Fruit fly (Drosophila melanogaster) whole organism, embryonic: ENCODE results near the gene foxo.

Experiments used
- CG10431 ChIP-seq: fragments of 200-800 bp; sonication (Bioruptor generic); optimal IDR thresholded peaks from 3 replicates; lab custom pipeline; 2018; ENCODE audit warnings: missing biosample characterization, mild to moderate bottlenecking, missing genetic modification characterization
- CG12769 ChIP-seq: fragments of 200-800 bp; sonication (Bioruptor generic); optimal IDR thresholded peaks from 2 replicates; lab custom pipeline; 2019; ENCODE audit warnings: missing biosample characterization, mild to moderate bottlenecking, missing genetic modification characterization, moderate library complexity
- CG13894 ChIP-seq: fragments of 200-800 bp; sonication (Bioruptor generic); optimal IDR thresholded peaks from 3 replicates; lab custom pipeline; 2018; ENCODE audit warnings: missing biosample characterization, mild to moderate bottlenecking, missing genetic modification characterization, moderate library complexity
- CG14050 ChIP-seq: fragments of 200-800 bp; sonication (Bioruptor generic); IDR thresholded peaks from 3 replicates; pipeline ENCODE4 v1.3.6; 2022; ENCODE audit warnings: missing biosample characterization, missing genetic modification characterization
- CG14965 ChIP-seq: fragments of 200-800 bp; sonication (Bioruptor generic); optimal IDR thresholded peaks from 2 replicates; lab custom pipeline; 2016; ENCODE audit warnings: missing biosample characterization, missing genetic modification characterization, borderline replicate concordance
- CG1602 ChIP-seq: fragments of 200-800 bp; sonication (Bioruptor generic); optimal IDR thresholded peaks from 3 replicates; lab custom pipeline; 2016; ENCODE audit warnings: missing biosample characterization, missing genetic modification characterization
- CG16779 ChIP-seq: fragments of 200-800 bp; sonication (Bioruptor generic); IDR thresholded peaks from 2 replicates; pipeline ENCODE4 v1.3.6; 2022; ENCODE audit warnings: missing biosample characterization, missing genetic modification characterization
- CG16813 ChIP-seq: fragments of 200-800 bp; sonication (Bioruptor generic); IDR thresholded peaks from 3 replicates; pipeline ENCODE4 v1.3.6; 2022; ENCODE audit warnings: missing biosample characterization, missing genetic modification characterization; ENCODE audit not compliant: partially characterized antibody
- CG16863 ChIP-seq: fragments of 200-800 bp; sonication (Bioruptor generic); optimal IDR thresholded peaks from 3 replicates; lab custom pipeline; 2016; ENCODE audit warnings: missing biosample characterization, missing genetic modification characterization
- CG18262 ChIP-seq: fragments of 200-800 bp; optimal IDR thresholded peaks from 3 replicates; lab custom pipeline; 2019; ENCODE audit warnings: missing biosample characterization, mild to moderate bottlenecking, missing genetic modification characterization, moderate library complexity
- CG18619 ChIP-seq: fragments of 200-800 bp; sonication (Bioruptor generic); optimal IDR thresholded peaks from 3 replicates; lab custom pipeline; 2017; ENCODE audit warnings: missing biosample characterization, mild to moderate bottlenecking, missing genetic modification characterization
- CG18764 ChIP-seq: fragments of 200-800 bp; sonication (Bioruptor generic); optimal IDR thresholded peaks from 3 replicates; lab custom pipeline; 2016; ENCODE audit warnings: missing biosample characterization, missing genetic modification characterization
- CG2129 ChIP-seq: fragments of 200-800 bp; sonication (Bioruptor generic); IDR thresholded peaks from 2 replicates; pipeline ENCODE4 v1.3.6; 2022; ENCODE audit warnings: missing biosample characterization, missing genetic modification characterization; ENCODE audit not compliant: partially characterized antibody
- CG2712 ChIP-seq: fragments of 200-800 bp; optimal IDR thresholded peaks from 3 replicates; lab custom pipeline; 2019; ENCODE audit warnings: missing biosample characterization, mild to moderate bottlenecking, missing genetic modification characterization, moderate library complexity
- CG32532 ChIP-seq: fragments of 200-800 bp; sonication (Bioruptor generic); IDR thresholded peaks from 2 replicates; pipeline ENCODE4 v1.3.6; 2022; ENCODE audit warnings: missing biosample characterization, missing genetic modification characterization
- CG32772 ChIP-seq: fragments of 200-800 bp; sonication (Bioruptor generic); IDR thresholded peaks from 2 replicates; pipeline ENCODE4 v1.3.6; 2022; ENCODE audit warnings: missing biosample characterization, missing genetic modification characterization
- CG3995 ChIP-seq: fragments of 200-800 bp; sonication (Bioruptor generic); optimal IDR thresholded peaks from 3 replicates; lab custom pipeline; 2016; ENCODE audit warnings: missing biosample characterization, missing genetic modification characterization
- CG4282 ChIP-seq: fragments of 200-800 bp; sonication (Bioruptor generic); optimal IDR thresholded peaks from 2 replicates; lab custom pipeline; 2016; ENCODE audit warnings: missing biosample characterization, missing genetic modification characterization
- CG4360 ChIP-seq: fragments of 200-800 bp; sonication (Bioruptor generic); IDR thresholded peaks from 2 replicates; pipeline ENCODE4 v1.3.6; 2022; ENCODE audit warnings: missing biosample characterization, missing genetic modification characterization
- CG43689 ChIP-seq: fragments of 200-800 bp; sonication (Bioruptor generic); IDR thresholded peaks from 2 replicates; pipeline ENCODE4 v1.3.6; 2022; ENCODE audit warnings: missing biosample characterization, missing genetic modification characterization
- CG4404 ChIP-seq: fragments of 200-800 bp; sonication (Bioruptor generic); IDR thresholded peaks from 2 replicates; pipeline ENCODE4 v1.3.6; 2022; ENCODE audit warnings: missing biosample characterization, missing genetic modification characterization
- CG4820 ChIP-seq: fragments of 200-800 bp; sonication (Bioruptor generic); optimal IDR thresholded peaks from 3 replicates; lab custom pipeline; 2016; ENCODE audit warnings: missing biosample characterization, missing genetic modification characterization
- CG7786 ChIP-seq: fragments of 200-800 bp; sonication (Bioruptor generic); optimal IDR thresholded peaks from 2 replicates; lab custom pipeline; 2016; ENCODE audit warnings: missing biosample characterization, missing genetic modification characterization
- CG7928 ChIP-seq: fragments of 200-800 bp; sonication (Bioruptor generic); optimal IDR thresholded peaks from 2 replicates; lab custom pipeline; 2017; ENCODE audit warnings: missing biosample characterization, mild to moderate bottlenecking, missing genetic modification characterization
- CG7963 ChIP-seq: fragments of 200-800 bp; sonication (Bioruptor generic); IDR thresholded peaks from 3 replicates; pipeline ENCODE4 v1.3.6; 2022; ENCODE audit warnings: missing biosample characterization, missing genetic modification characterization; ENCODE audit not compliant: partially characterized antibody
- HLH4C ChIP-seq: fragments of 200-800 bp; sonication (Bioruptor generic); IDR thresholded peaks from 3 replicates; pipeline ENCODE4 v1.3.6; 2022; ENCODE audit warnings: missing biosample characterization, missing genetic modification characterization; ENCODE audit not compliant: partially characterized antibody
- HLH54F ChIP-seq: fragments of 200-800 bp; sonication (Bioruptor generic); optimal IDR thresholded peaks from 3 replicates; lab custom pipeline; 2016; ENCODE audit warnings: missing biosample characterization, missing genetic modification characterization
- Hey ChIP-seq: fragments of 200-800 bp; sonication (Bioruptor generic); optimal IDR thresholded peaks from 3 replicates; lab custom pipeline; 2018; ENCODE audit warnings: missing biosample characterization, mild to moderate bottlenecking, missing genetic modification characterization
- HmgZ ChIP-seq: fragments of 200-800 bp; sonication (Bioruptor generic); optimal IDR thresholded peaks from 2 replicates; lab custom pipeline; 2018; ENCODE audit warnings: missing biosample characterization, mild to moderate bottlenecking, missing genetic modification characterization
- Hmx ChIP-seq: fragments of 200-800 bp; sonication (Bioruptor generic); optimal IDR thresholded peaks from 2 replicates; lab custom pipeline; 2016; ENCODE audit warnings: missing biosample characterization, missing genetic modification characterization
- Hr78 ChIP-seq, 2 experiments: fragments of 200-800 bp in 1 of 2; fragments of >200 bp in 1 of 2; sonication (Bioruptor generic) in 1 of 2; optimal IDR thresholded peaks; 2 replicates each; lab custom pipeline; 2017 to 2019; ENCODE audit warnings: missing biosample characterization in 2 of 2, missing genetic modification characterization in 2 of 2, mild to moderate bottlenecking in 1 of 2, moderate library complexity in 1 of 2
- cg ChIP-seq: fragments of 200-800 bp; sonication (Bioruptor generic); optimal IDR thresholded peaks from 3 replicates; lab custom pipeline; 2019; ENCODE audit warnings: missing biosample characterization, mild to moderate bottlenecking, missing genetic modification characterization, moderate library complexity
- chif ChIP-seq, 2 experiments: fragments of 200-800 bp; sonication (Bioruptor generic); optimal IDR thresholded peaks; 3 replicates each; lab custom pipeline; 2016; ENCODE audit warnings: missing biosample characterization in 2 of 2, missing genetic modification characterization in 2 of 2
- croc ChIP-seq: fragments of 200-800 bp; sonication (Bioruptor generic); conservative IDR thresholded peaks from 3 replicates; pipeline ENCODE4 v1.3.6; 2022; ENCODE audit warnings: missing biosample characterization, missing genetic modification characterization
- eve ChIP-seq, 2 experiments: fragments of >200 bp; optimal IDR thresholded peaks; 2 replicates each; lab custom pipeline; 2017; ENCODE audit warnings: missing biosample characterization in 2 of 2, missing genetic modification characterization in 2 of 2
- eyg ChIP-seq: fragments of 200-800 bp; sonication (Bioruptor generic); optimal IDR thresholded peaks from 3 replicates; lab custom pipeline; 2016; ENCODE audit warnings: missing biosample characterization, missing genetic modification characterization
- fd64A ChIP-seq: fragments of 200-800 bp; sonication (Bioruptor generic); optimal IDR thresholded peaks from 3 replicates; lab custom pipeline; 2018; ENCODE audit warnings: missing biosample characterization, mild to moderate bottlenecking, missing genetic modification characterization
- ham ChIP-seq: fragments of 200-800 bp; sonication (Bioruptor generic); IDR thresholded peaks from 2 replicates; pipeline ENCODE4 v1.3.6; 2022; ENCODE audit warnings: missing biosample characterization, missing genetic modification characterization
- nmo ChIP-seq: fragments of 200-800 bp; sonication (Bioruptor generic); optimal IDR thresholded peaks from 2 replicates; lab custom pipeline; 2018; ENCODE audit warnings: missing biosample characterization, mild to moderate bottlenecking, missing genetic modification characterization, moderate library complexity
- scrt ChIP-seq: fragments of 200-800 bp; sonication (Bioruptor generic); optimal IDR thresholded peaks from 2 replicates; lab custom pipeline; 2018; ENCODE audit warnings: missing biosample characterization, mild to moderate bottlenecking, missing genetic modification characterization, moderate library complexity
- sim ChIP-seq: fragments of 200-800 bp; sonication (Bioruptor generic); IDR thresholded peaks from 2 replicates; pipeline ENCODE4 v1.3.6; 2022; ENCODE audit warnings: missing biosample characterization, missing genetic modification characterization
- sisA ChIP-seq: fragments of 200-800 bp; sonication (Bioruptor generic); IDR thresholded peaks from 2 replicates; pipeline ENCODE4 v1.3.6; 2022; ENCODE audit warnings: missing biosample characterization, missing genetic modification characterization
- slbo ChIP-seq: fragments of 200-800 bp; sonication (Bioruptor generic); IDR thresholded peaks from 2 replicates; pipeline ENCODE4 v1.3.6; 2022; ENCODE audit warnings: missing biosample characterization, missing genetic modification characterization
- sna ChIP-seq: fragments of 200-800 bp; sonication (Bioruptor generic); IDR thresholded peaks from 2 replicates; pipeline ENCODE4 v1.3.6; 2022; ENCODE audit warnings: missing biosample characterization, missing genetic modification characterization; ENCODE audit not compliant: partially characterized antibody
- so ChIP-seq: fragments of 200-800 bp; sonication (Bioruptor generic); IDR thresholded peaks from 3 replicates; pipeline ENCODE4 v1.3.6; 2022; ENCODE audit warnings: missing biosample characterization, missing genetic modification characterization
- sob ChIP-seq: fragments of 200-800 bp; sonication (Bioruptor generic); IDR thresholded peaks from 2 replicates; pipeline ENCODE4 v1.3.6; 2022; ENCODE audit warnings: missing biosample characterization, missing genetic modification characterization
- tgo ChIP-seq: fragments of 200-800 bp; sonication (Bioruptor generic); IDR thresholded peaks from 3 replicates; pipeline ENCODE4 v1.3.6; 2022; ENCODE audit warnings: missing biosample characterization, missing genetic modification characterization
- tio ChIP-seq: fragments of 200-800 bp; sonication (Bioruptor generic); optimal IDR thresholded peaks from 2 replicates; lab custom pipeline; 2017; ENCODE audit warnings: missing biosample characterization, missing genetic modification characterization, inconsistent platforms
- trem ChIP-seq: fragments of 200-800 bp; optimal IDR thresholded peaks from 3 replicates; lab custom pipeline; 2019; ENCODE audit warnings: missing biosample characterization, mild to moderate bottlenecking, missing genetic modification characterization, moderate library complexity
- vvl ChIP-seq: fragments of 200-800 bp; sonication (Bioruptor generic); IDR thresholded peaks from 2 replicates; pipeline ENCODE4 v1.3.6; 2022; ENCODE audit warnings: missing biosample characterization, missing genetic modification characterization
- wek ChIP-seq: fragments of 200-800 bp; sonication (Bioruptor generic); optimal IDR thresholded peaks from 3 replicates; lab custom pipeline; 2018; ENCODE audit warnings: missing biosample characterization, mild to moderate bottlenecking, missing genetic modification characterization, moderate library complexity

foxo gene

dm6 chr3R:14095428-14095827 is 38.7 kb downstream of the foxo start (continued):
- TF ChIP-seq Hey (tag; lab: Kevin White, UChicago) (no peak), HLH54F (GFP tag; lab: Kevin White, UChicago) (no peak), CG1602 (GFP tag; lab: Kevin White, UChicago) (no peak), CG7928 (GFP tag; lab: Kevin White, UChicago) (no peak), CG4282 (no peak), CG4404 (no peak), CG3995 (no peak), CG10431 (GFP tag; lab: Kevin White, UChicago) (no peak), CG18262 (tag; lab: Kevin White, UChicago) (peak; percentile 61), eyg (GFP tag; lab: Kevin White, UChicago) (no peak), trem (tag; lab: Kevin White, UChicago) (peak; percentile 24), nmo (GFP tag; lab: Kevin White, UChicago) (peak; percentile 52), Hmx (GFP tag; lab: Kevin White, UChicago) (no peak), tio (GFP tag; lab: Kevin White, UChicago) (no peak), HLH4C (GFP tag; lab: Robert Waterston, UW) (no peak), tgo (GFP tag; lab: Robert Waterston, UW) (peak; percentile 67), CG18764 (GFP tag; lab: Kevin White, UChicago) (no peak), CG32772 (GFP tag; lab: Robert Waterston, UW) (peak; percentile 66), CG4360 (GFP tag; lab: Robert Waterston, UW) (0 out of 2 replicates have a peak, but pooled peaks have one; percentile 11), CG16863 (GFP tag; lab: Kevin White, UChicago) (no peak), CG13894 (no peak), CG7963 (GFP tag; lab: Robert Waterston, UW) (no peak), sim (no peak), wek (GFP tag; lab: Kevin White, UChicago) (no peak), croc (0 out of 3 replicates have a peak, but pooled peaks have one; percentile 26), CG18619 (GFP tag; lab: Kevin White, UChicago) (peak; percentile 42), chif (GFP tag; optimal IDR thresholded peaks at IDR 0.05; lab: Kevin White, UChicago) (no peak), scrt (GFP tag; lab: Kevin White, UChicago) (peak; percentile 26), CG12769 (tag; lab: Kevin White, UChicago) (no peak), CG2712 (tag; lab: Kevin White, UChicago) (peak; percentile 72), CG4820 (GFP tag; lab: Kevin White, UChicago) (no peak), so (GFP tag; lab: Robert Waterston, UW) (peak; percentile 68; the same call in 1 of the 3 replicates), CG43689 (no peak), CG2129 (GFP tag; lab: Robert Waterston, UW) (no peak), cg (no peak), Hr78 (GFP tag; optimal IDR thresholded peaks at IDR 0.05; lab: Kevin White, UChicago) (no peak), slbo (peak; percentile 68), CG7786 (GFP tag; lab: Kevin White, UChicago) (no peak), sisA (GFP tag; lab: Robert Waterston, UW) (peak; percentile 27), vvl (GFP tag; lab: Robert Waterston, UW) (0 out of 2 replicates have a peak, but pooled peaks have one; percentile 28), CG14965 (GFP tag; lab: Kevin White, UChicago) (no peak), fd64A (no peak), sna (no peak), eve (GFP tag; optimal IDR thresholded peaks at IDR 0.05; lab: Kevin White, UChicago) (peak in 1 of 2 experiments; percentile 12), CG32532 (GFP tag; lab: Robert Waterston, UW) (peak; percentile 52; the same call in 1 of the 2 replicates), HmgZ (tag; lab: Kevin White, UChicago) (no peak), CG16813 (no peak), CG14050 (GFP tag; lab: Robert Waterston, UW) (peak; percentile 33; the same call in 2 of the 3 replicates), sob (GFP tag; lab: Robert Waterston, UW) (peak; percentile 67), ham (GFP tag; lab: Robert Waterston, UW) (no peak), CG16779 (GFP tag; lab: Robert Waterston, UW) (no peak)
